Worm (Caenorhabditis elegans) whole organism, L1 larva: ENCODE results near the gene nid-1.
A peak's percentile ranks its signal among the peaks of the same experiment; 100 is the strongest.

Experiments
- C04F5.9 ChIP-seq: sonication (generic microtip); optimal IDR thresholded peaks from 2 replicates; lab custom pipeline; 2016; ENCODE audit warnings: missing genetic modification characterization, missing compliant biosample characterization
- alr-1 ChIP-seq: fragments of 200-800 bp; sonication (Bioruptor generic); optimal IDR thresholded peaks from 2 replicates; lab custom pipeline; 2018; ENCODE audit warnings: borderline replicate concordance, mild to moderate bottlenecking, missing genetic modification characterization, missing compliant biosample characterization
- aly-2 ChIP-seq: fragments of 150-350 bp; optimal IDR thresholded peaks from 2 replicates; lab custom pipeline; 2014; ENCODE audit warnings: missing biosample characterization, missing genetic modification characterization
- blmp-1 ChIP-seq: fragments of 150-350 bp; optimal IDR thresholded peaks from 2 replicates; lab custom pipeline; 2014; ENCODE audit warnings: missing biosample characterization, missing genetic modification characterization
- ceh-63 ChIP-seq: fragments of 200-800 bp; sonication (Bioruptor generic); optimal IDR thresholded peaks from 2 replicates; lab custom pipeline; 2018; ENCODE audit warnings: mild to moderate bottlenecking, missing genetic modification characterization, missing compliant biosample characterization
- ceh-88 ChIP-seq: fragments of 200-800 bp; sonication (Bioruptor generic); IDR thresholded peaks from 2 replicates; pipeline ENCODE4 v1.3.6; 2022; ENCODE audit warnings: missing genetic modification characterization, missing compliant biosample characterization
- ceh-90 ChIP-seq: sonication (generic microtip); optimal IDR thresholded peaks from 2 replicates; lab custom pipeline; 2016; ENCODE audit warnings: missing genetic modification characterization, missing compliant biosample characterization
- ces-1 ChIP-seq: fragments of 150-350 bp; optimal IDR thresholded peaks from 2 replicates; lab custom pipeline; 2014; ENCODE audit warnings: missing biosample characterization, missing genetic modification reagents, missing genetic modification characterization
- dsc-1 ChIP-seq: sonication (generic microtip); optimal IDR thresholded peaks from 2 replicates; lab custom pipeline; 2016; ENCODE audit warnings: mild to moderate bottlenecking, missing genetic modification characterization, missing compliant biosample characterization
- efl-1 ChIP-seq, 4 experiments: fragments of 150-350 bp; optimal IDR thresholded peaks in 3 of 4; peaks in 1 of 4; 1 replicate in 1 of 4; 2 replicates in 3 of 4; lab custom pipeline; 2014; ENCODE audit warnings: missing biosample characterization in 2 of 4, missing genetic modification characterization in 2 of 4, missing genetic modification reagents in 2 of 4
- egl-27 ChIP-seq, 2 experiments: fragments of 150-350 bp in 1 of 2; sonication (generic microtip); optimal IDR thresholded peaks; 3 replicates each; lab custom pipeline; 2017 to 2018; ENCODE audit warnings: missing biosample characterization in 2 of 2, missing genetic modification characterization in 2 of 2, missing genetic modification reagents in 2 of 2
- elt-2 ChIP-seq: sonication (generic microtip); optimal IDR thresholded peaks from 2 replicates; lab custom pipeline; 2016; ENCODE audit warnings: missing genetic modification characterization, mild to moderate bottlenecking, inconsistent platforms, missing compliant biosample characterization, missing genetic modification reagents
- ets-5 ChIP-seq: fragments of 200-800 bp; sonication (Bioruptor generic); IDR thresholded peaks from 2 replicates; pipeline ENCODE4 v1.3.6; 2022; ENCODE audit warnings: missing genetic modification characterization, missing compliant biosample characterization
- fkh-4 ChIP-seq: sonication (generic microtip); optimal IDR thresholded peaks from 2 replicates; lab custom pipeline; 2016; ENCODE audit warnings: missing compliant biosample characterization, missing genetic modification characterization, borderline replicate concordance
- hlh-4 ChIP-seq: sonication (generic microtip); optimal IDR thresholded peaks from 2 replicates; lab custom pipeline; 2016; ENCODE audit warnings: mild to moderate bottlenecking, missing genetic modification characterization, missing compliant biosample characterization
- lin-14 ChIP-seq: fragments of 200-800 bp; sonication (Bioruptor generic); optimal IDR thresholded peaks from 2 replicates; lab custom pipeline; 2018; ENCODE audit warnings: mild to moderate bottlenecking, missing genetic modification characterization, moderate library complexity, missing compliant biosample characterization
- lin-15B ChIP-seq: fragments of 150-350 bp; sonication (generic microtip); optimal IDR thresholded peaks from 3 replicates; lab custom pipeline; 2014; ENCODE audit warnings: missing biosample characterization, missing genetic modification characterization
- lir-3 ChIP-seq: sonication (generic microtip); optimal IDR thresholded peaks from 2 replicates; lab custom pipeline; 2016; ENCODE audit warnings: mild to moderate bottlenecking, missing genetic modification characterization, moderate library complexity, missing compliant biosample characterization; ENCODE audit not compliant: poor library complexity
- lsy-2 ChIP-seq, 2 experiments: fragments of 150-350 bp; optimal IDR thresholded peaks; 2 replicates each; lab custom pipeline; 2014; ENCODE audit warnings: missing biosample characterization in 2 of 2, missing genetic modification characterization in 2 of 2
- mab-9 ChIP-seq: fragments of 200-800 bp; sonication (Bioruptor generic); IDR thresholded peaks from 2 replicates; pipeline ENCODE4 v1.3.6; 2022; ENCODE audit warnings: missing genetic modification reagents, missing genetic modification characterization, missing compliant biosample characterization
- mdl-1 ChIP-seq, 2 experiments: fragments of 150-350 bp; optimal IDR thresholded peaks; 2 replicates each; lab custom pipeline; 2014 to 2017; ENCODE audit warnings: missing biosample characterization in 2 of 2, missing genetic modification characterization in 2 of 2, inconsistent platforms in 1 of 2
- nhr-11 ChIP-seq: fragments of 150-350 bp; optimal IDR thresholded peaks from 2 replicates; lab custom pipeline; 2014; ENCODE audit warnings: missing biosample characterization, missing genetic modification characterization
- nhr-28 ChIP-seq: fragments of 150-350 bp; optimal IDR thresholded peaks from 2 replicates; lab custom pipeline; 2014; ENCODE audit warnings: missing biosample characterization, missing genetic modification characterization
- nhr-71 ChIP-seq: sonication (generic microtip); optimal IDR thresholded peaks from 2 replicates; lab custom pipeline; 2016; ENCODE audit warnings: mild to moderate bottlenecking, missing genetic modification characterization, moderate library complexity, missing compliant biosample characterization
- nhr-77 ChIP-seq: fragments of 150-350 bp; optimal IDR thresholded peaks from 2 replicates; lab custom pipeline; 2014; ENCODE audit warnings: missing biosample characterization, missing genetic modification characterization
- pax-3 ChIP-seq: fragments of 200-800 bp; sonication (Bioruptor generic); optimal IDR thresholded peaks from 2 replicates; lab custom pipeline; 2018; ENCODE audit warnings: mild to moderate bottlenecking, missing genetic modification characterization, moderate library complexity, missing compliant biosample characterization
- skn-1 ChIP-seq: fragments of 150-350 bp; optimal IDR thresholded peaks from 2 replicates; lab custom pipeline; 2014; ENCODE audit warnings: missing biosample characterization, missing genetic modification characterization
- snpc-4 ChIP-seq: fragments of 150-350 bp; optimal IDR thresholded peaks from 2 replicates; lab custom pipeline; 2014; ENCODE audit warnings: missing biosample characterization, missing genetic modification characterization
- snu-23 ChIP-seq: sonication (generic microtip); optimal IDR thresholded peaks from 2 replicates; lab custom pipeline; 2016; ENCODE audit warnings: missing genetic modification characterization, missing compliant biosample characterization
- tbx-2 ChIP-seq: sonication (generic microtip); optimal IDR thresholded peaks from 2 replicates; lab custom pipeline; 2016; ENCODE audit warnings: missing genetic modification characterization, missing compliant biosample characterization
- tlp-1 ChIP-seq: fragments of 150-350 bp; optimal IDR thresholded peaks from 2 replicates; lab custom pipeline; 2014; ENCODE audit warnings: missing biosample characterization, missing genetic modification characterization
- unc-30 ChIP-seq: sonication (generic microtip); optimal IDR thresholded peaks from 2 replicates; lab custom pipeline; 2017; ENCODE audit warnings: missing biosample characterization, missing genetic modification characterization
- unc-62 ChIP-seq: fragments of 150-350 bp; optimal IDR thresholded peaks from 2 replicates; lab custom pipeline; 2014; ENCODE audit warnings: missing biosample characterization, missing genetic modification reagents, missing genetic modification characterization
- unc-98 ChIP-seq: fragments of 200-800 bp; sonication (Bioruptor generic); IDR thresholded peaks from 2 replicates; pipeline ENCODE4 v1.3.6; 2022; ENCODE audit warnings: missing genetic modification characterization, missing compliant biosample characterization
- xbp-1 ChIP-seq: sonication (generic microtip); optimal IDR thresholded peaks from 2 replicates; lab custom pipeline; 2016; ENCODE audit warnings: missing genetic modification characterization, missing compliant biosample characterization
- ztf-4 ChIP-seq: fragments of 150-350 bp; optimal IDR thresholded peaks from 2 replicates; lab custom pipeline; 2014; ENCODE audit warnings: missing biosample characterization, missing genetic modification characterization

Gene nid-1

ce11 chrV:12904054-12904453 lies 5.9 kb upstream of the nid-1 start, which contains the start of gene ttr-27:
Gene ttr-27, minus strand, starts transcription at chrV:12904098.
- TF ChIP-seq unc-98 = no peak
- TF ChIP-seq lin-14 (GFP tag; lab: Kevin White, UChicago) = peak; percentile 34
- TF ChIP-seq mdl-1 (tag; optimal IDR thresholded peaks at IDR 0.05; lab: Kevin White, UChicago) = no peak
- TF ChIP-seq nhr-77 = peak; percentile 23
- peak; percentile 36 for TF ChIP-seq tbx-2 (tag; lab: Kevin White, UChicago)
- no peak for TF ChIP-seq efl-1 (optimal IDR thresholded peaks at IDR 0.05; lab: Kevin White, UChicago)
- peak in 1 of 2 experiments; percentile 12 for TF ChIP-seq efl-1 (GFP tag; optimal IDR thresholded peaks at IDR 0.05 in 1 of 2; lab: Kevin White, UChicago)

- no peak for TF ChIP-seq blmp-1 (tag; lab: Kevin White, UChicago)
- TF ChIP-seq alr-1 (tag; lab: Kevin White, UChicago) = no peak
- no peak for TF ChIP-seq lsy-2 (tag; optimal IDR thresholded peaks at IDR 0.05; lab: Kevin White, UChicago)
- no peak for TF ChIP-seq nhr-11 (tag; lab: Kevin White, UChicago)
- no peak for TF ChIP-seq nhr-77
- no peak for TF ChIP-seq egl-27 (tag; optimal IDR thresholded peaks at IDR 0.05; lab: Kevin White, UChicago)
- no peak for TF ChIP-seq ztf-4 (tag; lab: Kevin White, UChicago)
- no peak for TF ChIP-seq unc-30 (tag; lab: Kevin White, UChicago)
- no peak for TF ChIP-seq skn-1 (tag; lab: Kevin White, UChicago)
- no peak for TF ChIP-seq aly-2
- TF ChIP-seq ets-5 (GFP tag; lab: Robert Waterston, UW) = no peak
- TF ChIP-seq snu-23 (GFP tag; lab: Kevin White, UChicago) = no peak
- no peak for TF ChIP-seq ceh-63
- TF ChIP-seq nhr-28 = no peak
- no peak for TF ChIP-seq C04F5.9 (tag; lab: Kevin White, UChicago)
Observed at ce11 chrV:12905074-12905473, 4.8 kb upstream of the nid-1 start, which contains the start of gene ttr-28. Gene ttr-28, minus strand, starts transcription at chrV:12905174.

DNA sequence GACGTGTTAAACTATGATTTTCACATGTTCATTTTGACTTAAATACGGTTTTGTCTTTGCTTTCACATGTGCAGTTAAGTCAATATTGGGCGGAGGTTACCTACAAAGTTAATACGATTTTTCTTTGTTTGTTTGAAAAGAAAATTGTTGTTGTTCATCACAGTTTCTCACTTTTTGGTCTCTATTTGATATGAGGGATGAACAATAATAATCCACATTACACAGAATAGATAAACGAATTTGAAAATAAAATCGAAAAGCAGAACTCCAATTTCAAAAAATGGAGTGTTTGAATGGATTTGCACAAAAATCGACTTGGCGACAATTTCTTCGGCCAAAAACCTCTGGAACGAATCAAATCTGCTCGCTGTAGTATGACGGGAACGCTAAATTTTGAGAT lies 3.2 kb upstream of the nid-1 start, which contains the start of gene ttr-29:
Gene ttr-29, minus strand, starts transcription at position 101 of the 400 bp plus-strand sequence.
- TF ChIP-seq mdl-1 (tag; optimal IDR thresholded peaks at IDR 0.05; lab: Kevin White, UChicago) (no peak), dsc-1 (tag; lab: Kevin White, UChicago) (no peak), lin-15B (no peak), elt-2 (tag; lab: Kevin White, UChicago) (no peak), ces-1 (no peak), nhr-28 (no peak), ceh-90 (no peak), mab-9 (GFP tag; lab: Robert Waterston, UW) (no peak), pax-3 (no peak), lsy-2 (tag; optimal IDR thresholded peaks at IDR 0.05; lab: Kevin White, UChicago) (no peak), unc-62 (GFP tag; lab: Kevin White, UChicago) (no peak), unc-30 (tag; lab: Kevin White, UChicago) (no peak)

ce11 chrV:12907436-12907835 lies 2.5 kb upstream of the nid-1 start:
- TF ChIP-seq tlp-1 (no peak), lin-15B (no peak), elt-2 (tag; lab: Kevin White, UChicago) (no peak), xbp-1 (no peak), mdl-1 (tag; optimal IDR thresholded peaks at IDR 0.05; lab: Kevin White, UChicago) (no peak), ceh-88 (GFP tag; lab: Robert Waterston, UW) (no peak), C04F5.9 (tag; lab: Kevin White, UChicago) (no peak), fkh-4 (tag; lab: Kevin White, UChicago) (no peak), ceh-90 (no peak), nhr-71 (tag; lab: Kevin White, UChicago) (no peak), efl-1 (optimal IDR thresholded peaks at IDR 0.05; lab: Kevin White, UChicago) (no peak), efl-1 (GFP tag; optimal IDR thresholded peaks at IDR 0.05 in 1 of 2; lab: Kevin White, UChicago) (no peak), snpc-4 (no peak), alr-1 (tag; lab: Kevin White, UChicago) (no peak), lin-14 (GFP tag; lab: Kevin White, UChicago) (no peak), hlh-4 (tag; lab: Kevin White, UChicago) (no peak), lir-3 (tag; lab: Kevin White, UChicago) (no peak)
